Fruit fly (Drosophila melanogaster) whole organism, pupa: Measurements from ENCODE around the gene Set2.
A peak's percentile ranks its signal among the peaks of the same experiment; 100 is the strongest.

Source experiments
- CG10348 ChIP-seq: fragments of 200-800 bp; sonication (Bioruptor generic); IDR thresholded peaks from 2 replicates; pipeline ENCODE4 v1.3.6; 2022; ENCODE audit warnings: missing biosample characterization, missing genetic modification characterization
- CG12605 ChIP-seq: fragments of 200-800 bp; sonication (Bioruptor generic); IDR thresholded peaks from 2 replicates; pipeline ENCODE4 v1.3.6; 2022; ENCODE audit warnings: missing biosample characterization, missing genetic modification characterization
- CG14655 ChIP-seq: fragments of 200-800 bp; sonication (Bioruptor generic); optimal IDR thresholded peaks from 3 replicates; lab custom pipeline; 2017; ENCODE audit warnings: mild to moderate bottlenecking, missing biosample characterization, missing genetic modification reagents, missing genetic modification characterization
- CG32121 ChIP-seq: fragments of 200-800 bp; sonication (Bioruptor generic); IDR thresholded peaks from 2 replicates; pipeline ENCODE4 v1.3.6; 2022; ENCODE audit warnings: missing biosample characterization, missing genetic modification characterization
- CG34367 ChIP-seq: fragments of 200-800 bp; sonication (Bioruptor generic); optimal IDR thresholded peaks from 2 replicates; lab custom pipeline; 2018; ENCODE audit warnings: missing biosample characterization, mild to moderate bottlenecking, missing genetic modification characterization
- CG4496 ChIP-seq: fragments of 200-800 bp; sonication (Bioruptor generic); IDR thresholded peaks from 3 replicates; pipeline ENCODE4 v1.3.6; 2022; ENCODE audit warnings: missing biosample characterization, missing genetic modification characterization
- CG8159 ChIP-seq: fragments of 200-800 bp; sonication (Bioruptor generic); optimal IDR thresholded peaks from 3 replicates; lab custom pipeline; 2018; ENCODE audit warnings: missing biosample characterization, mild to moderate bottlenecking, missing genetic modification characterization, moderate library complexity
- CG8301 ChIP-seq: fragments of 200-800 bp; sonication (Bioruptor generic); optimal IDR thresholded peaks from 2 replicates; lab custom pipeline; 2018; ENCODE audit warnings: missing biosample characterization, mild to moderate bottlenecking, missing genetic modification characterization
- D1 ChIP-seq: fragments of 200-800 bp; sonication (Bioruptor generic); optimal IDR thresholded peaks from 2 replicates; lab custom pipeline; 2018; ENCODE audit warnings: missing biosample characterization, mild to moderate bottlenecking, missing genetic modification characterization, moderate library complexity
- EcR ChIP-seq: fragments of 200-800 bp; sonication (Bioruptor generic); optimal IDR thresholded peaks from 3 replicates; lab custom pipeline; 2019; ENCODE audit warnings: missing biosample characterization, missing genetic modification characterization, mild to moderate bottlenecking, moderate library complexity, missing genetic modification reagents
- Ets98B ChIP-seq: fragments of 200-800 bp; sonication (Bioruptor generic); IDR thresholded peaks from 2 replicates; pipeline ENCODE4 v1.3.6; 2022; ENCODE audit warnings: missing biosample characterization, missing genetic modification characterization
- Snoo ChIP-seq: fragments of 200-800 bp; sonication (Bioruptor generic); optimal IDR thresholded peaks from 3 replicates; lab custom pipeline; 2017; ENCODE audit warnings: missing biosample characterization, mild to moderate bottlenecking, missing genetic modification characterization, inconsistent platforms
- rn ChIP-seq: fragments of 200-800 bp; sonication (Bioruptor generic); IDR thresholded peaks from 2 replicates; pipeline ENCODE4 v1.3.6; 2022; ENCODE audit warnings: missing biosample characterization, missing genetic modification characterization

DNA sequence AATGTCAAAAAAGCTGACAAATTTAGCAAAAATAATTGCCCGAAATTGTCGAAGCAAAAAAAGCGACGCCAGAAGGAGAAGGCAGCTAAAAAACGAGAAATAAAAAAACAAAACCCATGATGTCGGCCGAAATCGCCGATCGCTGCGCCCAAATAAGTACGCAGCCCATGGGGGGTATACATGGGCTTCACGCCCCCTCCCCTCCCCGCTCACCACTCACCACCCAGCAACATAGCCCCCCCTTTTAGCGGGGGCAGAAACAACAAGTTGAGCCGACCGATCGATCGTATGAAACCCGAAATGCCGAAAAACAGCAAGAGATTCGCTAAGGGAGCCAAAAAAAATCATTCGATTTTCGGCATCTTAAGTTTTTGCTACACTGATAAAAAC, 17.1 kb upstream of the Set2 start:
- TF ChIP-seq CG12605 (peak; percentile 42; the same call in 1 of the 2 replicates), CG8159 (tag; lab: Kevin White, UChicago) (no peak), CG32121 (GFP tag; lab: Robert Waterston, UW) (peak; percentile 70), Snoo (tag; lab: Kevin White, UChicago) (no peak), CG8301 (tag; lab: Kevin White, UChicago) (no peak), CG4496 (GFP tag; lab: Robert Waterston, UW) (peak; percentile 73), CG10348 (GFP tag; lab: Robert Waterston, UW) (no peak), EcR (GFP tag; lab: Kevin White, UChicago) (no peak), CG14655 (GFP tag; lab: Kevin White, UChicago) (no peak), D1 (no peak), rn (GFP tag; lab: Robert Waterston, UW) (0 out of 2 replicates have a peak, but pooled peaks have one; percentile 51), CG34367 (tag; lab: Kevin White, UChicago) (no peak), Ets98B (GFP tag; lab: Robert Waterston, UW) (peak; percentile 50; the same call in 1 of the 2 replicates)
